Fruit fly (Drosophila melanogaster): Measurements from ENCODE around the gene CG14342.

DNA sequence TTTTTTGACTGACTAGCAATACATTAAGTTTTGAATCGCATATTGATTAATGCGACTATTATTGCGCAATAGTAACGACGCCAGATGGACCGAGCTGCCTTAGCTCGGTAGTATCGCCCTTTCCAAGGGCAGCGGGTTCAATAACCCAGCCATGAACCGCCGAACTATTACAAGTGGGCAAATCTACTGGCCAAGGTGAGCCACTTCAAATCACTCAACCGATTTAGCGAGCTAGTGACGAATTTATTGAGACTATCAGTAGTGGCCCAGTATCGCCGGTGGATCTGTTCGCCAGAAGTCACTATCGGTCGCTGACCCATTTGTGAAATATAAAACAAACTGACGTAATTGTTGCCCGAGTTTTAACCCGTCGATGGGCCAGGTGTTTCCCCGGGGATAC lies 14.5 kb downstream of the CG14342 start:
- TF ChIP-seq tai (GFP tag; optimal IDR thresholded peaks at IDR 0.05): no peak
- no peak for TF ChIP-seq psq (GFP tag; optimal IDR thresholded peaks at IDR 0.05)
- TF ChIP-seq HLH106 (tag; optimal IDR thresholded peaks at IDR 0.05): no peak
- TF ChIP-seq h (GFP tag; optimal IDR thresholded peaks at IDR 0.05): no peak
- TF ChIP-seq Vsx2 (GFP tag; optimal IDR thresholded peaks at IDR 0.05; ENCODE audit: partially characterized antibody): no peak
- TF ChIP-seq Hnf4 (GFP tag; optimal IDR thresholded peaks at IDR 0.05): no peak
- no peak for TF ChIP-seq lola (GFP tag; optimal IDR thresholded peaks at IDR 0.05)
- TF ChIP-seq Myc (optimal IDR thresholded peaks at IDR 0.05): no peak
- TF ChIP-seq usp (GFP tag; optimal IDR thresholded peaks at IDR 0.05): no peak
- no peak for TF ChIP-seq CrebA (GFP tag; optimal IDR thresholded peaks at IDR 0.05; ENCODE audit: borderline replicate concordance)
- TF ChIP-seq Mio (GFP tag; optimal IDR thresholded peaks at IDR 0.05): no peak

Measured in whole organism, wandering third instar larva.